Fruit fly (Drosophila melanogaster) whole organism, larva: Measurements from ENCODE around the gene Atg18a.

Experiments
- noc ChIP-seq: fragments of 200-800 bp; sonication (Bioruptor generic); optimal IDR thresholded peaks from 3 replicates; lab custom pipeline; 2019; ENCODE audit warnings: missing biosample characterization, mild to moderate bottlenecking, missing genetic modification characterization, moderate library complexity

Gene Atg18a

dm6 chr3L:8177795-8178564 lies 8.7 kb upstream of the Atg18a start, which contains the start of gene Nmt:
Gene Nmt (minus strand): TSS chr3L:8178429.
- peak; percentile 52 for TF ChIP-seq noc (tag; lab: Kevin White, UChicago)

DNA sequence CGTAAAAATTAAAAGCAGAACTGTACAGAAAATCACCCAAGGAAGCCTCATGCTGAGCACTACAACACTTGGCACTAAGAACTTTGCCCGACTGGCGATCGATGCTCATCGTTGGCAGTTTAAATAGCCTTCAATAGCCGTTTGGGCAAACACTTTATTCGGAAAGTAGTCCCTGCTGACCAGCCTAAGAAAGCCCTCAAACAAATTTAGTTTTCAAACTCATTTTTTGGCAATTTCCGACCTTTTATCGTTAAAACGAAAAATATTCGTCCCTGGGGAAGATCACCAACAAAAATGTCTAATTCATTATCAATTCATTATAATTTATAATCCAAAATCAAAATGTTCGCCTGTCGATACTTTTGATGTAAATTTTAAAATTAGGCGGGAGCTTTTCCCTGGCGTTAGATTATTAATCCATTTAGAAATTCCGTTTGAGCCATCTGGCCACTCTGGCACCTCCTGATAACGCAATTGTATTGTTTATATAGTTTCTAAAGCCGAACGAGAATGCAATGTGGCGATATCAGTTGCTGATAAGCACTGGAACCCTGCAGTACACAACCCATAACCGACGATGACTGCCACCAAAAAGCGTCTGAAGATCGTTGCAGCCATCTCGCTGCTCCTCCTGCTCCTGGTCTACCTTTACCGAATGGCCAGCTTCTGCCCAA lies 6.1 kb upstream of the Atg18a start, which contains the start of the genes mthl7 and Uxs:
TSS of gene mthl7 (minus strand) at position 51 of the 674 bp plus-strand sequence.
TSS of gene Uxs (plus strand) at position 460 of the 674 bp plus-strand sequence.
- TF ChIP-seq noc (tag; lab: Kevin White, UChicago) = no peak

dm6 chr3L:8185263-8186227 lies 1.1 kb upstream of the Atg18a start:
- TF ChIP-seq noc (tag; lab: Kevin White, UChicago) = peak; percentile 91

DNA sequence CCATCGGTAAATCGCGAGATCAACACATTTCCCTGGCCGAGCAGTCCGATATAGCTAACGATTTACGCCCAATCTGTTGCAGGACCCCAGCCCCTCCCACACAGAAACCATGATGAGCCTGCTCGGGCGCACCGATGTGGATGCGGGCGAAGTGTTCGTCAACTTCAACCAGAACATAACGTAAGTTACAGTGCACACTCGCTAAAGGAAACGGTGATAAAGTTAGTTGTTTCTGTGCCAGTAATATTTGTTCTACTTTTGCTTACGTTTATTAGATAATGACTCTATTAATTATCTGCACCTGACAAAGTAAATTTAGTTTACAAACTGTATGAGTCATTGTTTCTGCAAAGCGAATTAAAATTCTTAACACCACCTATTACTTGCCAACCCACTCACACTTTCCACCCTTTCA lies 747 bp downstream of the Atg18a start:
- TF ChIP-seq noc (tag; lab: Kevin White, UChicago) = no peak

DNA sequence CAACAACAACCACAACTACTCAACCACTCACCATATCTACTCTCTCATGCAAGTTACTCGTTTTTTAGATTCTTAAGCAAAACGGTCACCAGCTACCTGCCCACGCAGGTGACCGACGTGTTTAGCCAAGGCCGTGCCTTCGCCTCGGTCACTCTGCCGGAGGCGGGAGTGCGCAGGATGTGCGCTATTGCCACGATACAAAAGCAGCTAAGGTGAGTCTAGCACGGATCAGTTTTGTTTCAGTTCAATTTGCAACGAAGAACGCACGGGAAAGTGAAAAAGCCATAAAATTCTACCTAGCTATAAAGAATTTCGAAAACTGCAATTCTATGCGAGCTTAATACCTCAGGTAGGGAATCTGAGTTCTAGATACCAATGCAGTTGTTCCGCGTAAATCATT lies 2.6 kb downstream of the Atg18a start:
- no peak for TF ChIP-seq noc (tag; lab: Kevin White, UChicago)

dm6 chr3L:8191042-8191613 lies 4.5 kb downstream of the Atg18a start, which contains the start of gene MED24:
Gene MED24 (plus strand): TSS chr3L:8191270.
- TF ChIP-seq noc (tag; lab: Kevin White, UChicago) = no peak

dm6 chr3L:8193016-8193415 lies 6.4 kb downstream of the Atg18a start, which contains the start of gene CG7387:
Gene CG7387 (minus strand): TSS chr3L:8193116.
- no peak for TF ChIP-seq noc (tag; lab: Kevin White, UChicago)

- peak; percentile 83 for TF ChIP-seq noc (tag; lab: Kevin White, UChicago)
Observed at dm6 chr3L:8197779-8198279, 11.2 kb downstream of the Atg18a start, which contains the start of the genes UbcE2M and Dhps. Gene UbcE2M (minus strand): TSS chr3L:8197987. Gene Dhps (plus strand): TSS chr3L:8198207.

dm6 chr3L:8202317-8202842 lies 15.7 kb downstream of the Atg18a start, which contains the start of the genes CG7366 and CG13679:
Gene CG7366 (minus strand): TSS chr3L:8202417.
Gene CG13679 (plus strand): TSS chr3L:8202792.
- no peak for TF ChIP-seq noc (tag; lab: Kevin White, UChicago)

DNA sequence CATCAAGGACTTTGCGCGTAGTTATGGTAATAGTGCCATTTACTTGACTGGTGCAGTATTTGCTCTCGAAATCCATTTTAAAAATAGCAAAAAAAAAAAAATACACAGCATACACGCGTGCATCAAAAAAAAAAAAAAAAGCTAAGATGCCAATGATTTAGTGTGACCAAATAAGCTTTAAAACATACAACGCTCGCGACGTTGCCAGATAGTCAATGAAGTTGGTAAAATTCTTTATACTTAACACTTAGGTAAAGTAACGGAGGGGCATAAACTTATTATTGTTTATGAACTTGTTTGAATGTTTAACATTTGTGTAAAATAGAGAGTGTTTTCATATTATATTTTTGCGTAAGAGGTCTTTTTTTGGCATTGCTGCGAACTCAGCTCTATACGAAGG lies 23.9 kb downstream of the Atg18a start, which contains the start of gene tut:
TSS of gene tut (minus strand) at position 148 of the 400 bp plus-strand sequence.
- no peak for TF ChIP-seq noc (tag; lab: Kevin White, UChicago)

- TF ChIP-seq noc (tag; lab: Kevin White, UChicago) = no peak
Observed at dm6 chr3L:8211590-8211989, 24.9 kb downstream of the Atg18a start, which contains the start of gene CG8006. Gene CG8006 (plus strand): TSS chr3L:8211890.

DNA sequence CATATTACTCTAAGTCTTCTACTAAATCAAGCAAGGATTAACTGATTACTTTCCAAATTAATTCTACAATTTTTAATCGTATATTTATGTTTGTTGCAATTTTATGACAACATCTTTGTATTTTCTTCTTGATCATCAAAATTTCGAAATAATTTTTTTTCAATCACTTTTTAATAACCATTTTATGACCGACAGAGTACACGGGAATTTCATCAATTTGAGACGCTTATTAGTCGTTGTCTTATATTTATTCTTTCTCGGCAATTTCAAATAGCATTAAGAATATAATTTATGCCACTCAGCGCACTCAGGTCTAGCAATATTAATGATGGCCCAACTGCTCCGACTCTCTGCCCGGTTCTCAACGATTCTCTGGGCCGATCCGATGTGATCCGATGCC lies 28.3 kb downstream of the Atg18a start, which contains the start of gene CG8012:
TSS of gene CG8012 (plus strand) at position 301 of the 400 bp plus-strand sequence.
- TF ChIP-seq noc (tag; lab: Kevin White, UChicago) = no peak

- no peak for TF ChIP-seq noc (tag; lab: Kevin White, UChicago)
Observed at dm6 chr3L:8218883-8219282, 32.2 kb downstream of the Atg18a start, which contains the start of gene CG13674. Gene CG13674 (minus strand): TSS chr3L:8218983.

DNA sequence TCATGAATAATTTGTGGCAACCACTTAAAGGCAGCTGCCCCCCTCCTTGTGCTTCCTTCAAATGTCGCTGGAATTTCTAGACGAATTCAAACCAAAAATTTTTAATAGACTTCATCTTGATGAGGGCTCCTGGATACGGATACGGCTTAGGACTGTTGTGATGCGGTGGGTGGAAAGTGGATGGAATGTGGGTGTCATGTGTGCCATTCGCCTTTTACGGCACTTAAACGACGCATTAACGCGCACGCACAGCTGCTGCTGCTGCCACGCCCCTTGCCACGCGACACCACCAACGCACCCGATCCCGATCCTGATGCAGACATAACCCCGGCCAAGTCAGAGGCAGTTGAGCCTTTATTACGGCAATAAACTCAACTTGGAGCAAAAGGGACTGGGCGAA lies 33.0 kb downstream of the Atg18a start:
- TF ChIP-seq noc (tag; lab: Kevin White, UChicago) = no peak
